Worm (Caenorhabditis elegans) whole organism, mixed stage, embryonic: Measurements from ENCODE around the gene F25B5.3.

ENCODE experiments used
- M03D4.4 ChIP-seq: sonication (generic microtip); optimal IDR thresholded peaks from 2 replicates; lab custom pipeline; 2017; ENCODE audit warnings: mild to moderate bottlenecking, missing genetic modification characterization, missing compliant biosample characterization
- bed-3 ChIP-seq: fragments of 200-800 bp; sonication (Bioruptor generic); optimal IDR thresholded peaks from 3 replicates; lab custom pipeline; 2018; ENCODE audit warnings: mild to moderate bottlenecking, missing genetic modification characterization, moderate library complexity, missing compliant biosample characterization
- blmp-1 ChIP-seq: fragments of 150-350 bp; optimal IDR thresholded peaks from 2 replicates; lab custom pipeline; 2014; ENCODE audit warnings: missing biosample characterization, missing genetic modification characterization
- ceh-39 ChIP-seq: fragments of 150-350 bp; optimal IDR thresholded peaks from 2 replicates; lab custom pipeline; 2014; ENCODE audit warnings: missing biosample characterization, missing genetic modification characterization
- ceh-43 ChIP-seq: fragments of 200-800 bp; sonication (Bioruptor generic); optimal IDR thresholded peaks from 2 replicates; lab custom pipeline; 2018; ENCODE audit warnings: mild to moderate bottlenecking, missing genetic modification characterization, moderate library complexity, missing compliant biosample characterization
- ceh-83 ChIP-seq: fragments of 200-800 bp; sonication (Bioruptor generic); optimal IDR thresholded peaks from 2 replicates; lab custom pipeline; 2018; ENCODE audit warnings: mild to moderate bottlenecking, missing genetic modification characterization, missing compliant biosample characterization
- ces-1 ChIP-seq: fragments of 150-350 bp; optimal IDR thresholded peaks from 2 replicates; lab custom pipeline; 2014; ENCODE audit warnings: missing biosample characterization, missing genetic modification reagents, missing genetic modification characterization
- cnd-1 ChIP-seq: fragments of 200-800 bp; sonication (Bioruptor generic); optimal IDR thresholded peaks from 2 replicates; lab custom pipeline; 2018; ENCODE audit warnings: mild to moderate bottlenecking, missing genetic modification characterization, missing compliant biosample characterization
- drap-1 ChIP-seq: fragments of 200-800 bp; sonication (Bioruptor generic); optimal IDR thresholded peaks from 3 replicates; lab custom pipeline; 2018; ENCODE audit warnings: mild to moderate bottlenecking, missing genetic modification characterization, missing compliant biosample characterization
- elt-3 ChIP-seq: fragments of 150-350 bp; optimal IDR thresholded peaks from 2 replicates; lab custom pipeline; 2014; ENCODE audit warnings: missing biosample characterization, missing genetic modification characterization
- flh-1 ChIP-seq: fragments of 200-800 bp; sonication (Bioruptor generic); optimal IDR thresholded peaks from 2 replicates; lab custom pipeline; 2018; ENCODE audit warnings: mild to moderate bottlenecking, missing genetic modification characterization, moderate library complexity, missing compliant biosample characterization
- hlh-1 ChIP-seq: fragments of 150-350 bp; optimal IDR thresholded peaks from 2 replicates; lab custom pipeline; 2014; ENCODE audit warnings: missing biosample characterization, missing genetic modification reagents, missing genetic modification characterization
- lin-13 ChIP-seq: fragments of 150-350 bp; optimal IDR thresholded peaks from 2 replicates; lab custom pipeline; 2014; ENCODE audit warnings: missing biosample characterization, missing genetic modification characterization
- lin-32 ChIP-seq: fragments of 200-800 bp; sonication (Bioruptor generic); optimal IDR thresholded peaks from 2 replicates; lab custom pipeline; 2018; ENCODE audit warnings: mild to moderate bottlenecking, missing genetic modification characterization, missing compliant biosample characterization
- lsy-2 ChIP-seq: fragments of 150-350 bp; optimal IDR thresholded peaks from 2 replicates; lab custom pipeline; 2014; ENCODE audit warnings: missing biosample characterization, missing genetic modification characterization
- mab-5 ChIP-seq: fragments of 150-350 bp; optimal IDR thresholded peaks from 2 replicates; lab custom pipeline; 2014; ENCODE audit warnings: missing biosample characterization, missing genetic modification characterization
- mep-1 ChIP-seq: fragments of 150-350 bp; optimal IDR thresholded peaks from 2 replicates; lab custom pipeline; 2017; ENCODE audit warnings: missing biosample characterization, missing genetic modification reagents, missing genetic modification characterization, inconsistent platforms
- mls-2 ChIP-seq: sonication (generic microtip); optimal IDR thresholded peaks from 2 replicates; lab custom pipeline; 2016; ENCODE audit warnings: mild to moderate bottlenecking, missing genetic modification characterization, moderate library complexity, missing compliant biosample characterization
- nhr-12 ChIP-seq: fragments of 150-350 bp; optimal IDR thresholded peaks from 2 replicates; lab custom pipeline; 2014; ENCODE audit warnings: missing biosample characterization, missing genetic modification characterization
- nhr-2 ChIP-seq: fragments of 150-350 bp; optimal IDR thresholded peaks from 2 replicates; lab custom pipeline; 2014; ENCODE audit warnings: missing biosample characterization, missing genetic modification characterization
- nhr-237 ChIP-seq: fragments of 150-350 bp; optimal IDR thresholded peaks from 2 replicates; lab custom pipeline; 2014; ENCODE audit warnings: missing biosample characterization, missing genetic modification characterization
- nhr-28 ChIP-seq: fragments of 150-350 bp; optimal IDR thresholded peaks from 2 replicates; lab custom pipeline; 2014; ENCODE audit warnings: missing biosample characterization, missing genetic modification characterization
- nhr-76 ChIP-seq: sonication (generic microtip); optimal IDR thresholded peaks from 2 replicates; lab custom pipeline; 2017; ENCODE audit warnings: missing biosample characterization, missing genetic modification characterization
- pha-4 ChIP-seq: fragments of 150-350 bp; optimal IDR thresholded peaks from 2 replicates; lab custom pipeline; 2018; ENCODE audit warnings: missing biosample characterization, missing genetic modification reagents, missing genetic modification characterization
- sem-2 ChIP-seq: fragments of 200-800 bp; sonication (Bioruptor generic); optimal IDR thresholded peaks from 2 replicates; lab custom pipeline; 2018; ENCODE audit warnings: mild to moderate bottlenecking, missing genetic modification characterization, missing compliant biosample characterization
- snpc-4 ChIP-seq: fragments of 150-350 bp; optimal IDR thresholded peaks from 2 replicates; lab custom pipeline; 2014; ENCODE audit warnings: missing biosample characterization, missing genetic modification characterization
- unc-120 ChIP-seq: sonication (generic microtip); optimal IDR thresholded peaks from 2 replicates; lab custom pipeline; 2017; ENCODE audit warnings: missing genetic modification characterization, missing compliant biosample characterization; ENCODE audit not compliant: poor library complexity, severe bottlenecking
- unc-62 ChIP-seq: fragments of 150-350 bp; optimal IDR thresholded peaks from 2 replicates; lab custom pipeline; 2014; ENCODE audit warnings: missing biosample characterization, missing genetic modification reagents, missing genetic modification characterization
- zip-8 ChIP-seq: fragments of 150-350 bp; optimal IDR thresholded peaks from 2 replicates; lab custom pipeline; 2014; ENCODE audit warnings: missing biosample characterization, missing genetic modification characterization

F25B5.3 gene

ce11 chrIII:5922236-5922635, 26.4 kb upstream of the F25B5.3 start:
- TF ChIP-seq mab-5 (no peak), cnd-1 (tag; lab: Kevin White, UChicago) (no peak), nhr-28 (tag; lab: Kevin White, UChicago) (no peak), drap-1 (GFP tag; lab: Kevin White, UChicago) (no peak), ceh-83 (no peak), nhr-12 (no peak), ceh-43 (GFP tag; lab: Kevin White, UChicago) (no peak), snpc-4 (no peak), lin-32 (GFP tag; lab: Kevin White, UChicago) (no peak), lin-13 (tag; lab: Kevin White, UChicago) (no peak), ceh-39 (tag; lab: Kevin White, UChicago) (no peak), M03D4.4 (tag; lab: Kevin White, UChicago) (no peak), unc-62 (no peak)

- TF ChIP-seq ces-1 (GFP tag; lab: Kevin White, UChicago): peak; percentile 72
- TF ChIP-seq nhr-28 (tag; lab: Kevin White, UChicago): no peak
- peak; percentile 1 for TF ChIP-seq pha-4
- peak; percentile 4 for TF ChIP-seq mep-1
- no peak for TF ChIP-seq blmp-1 (tag; lab: Kevin White, UChicago)
- peak; percentile 9 for TF ChIP-seq lin-13 (tag; lab: Kevin White, UChicago)
Measured at ce11 chrIII:5925724-5926123, 23.0 kb upstream of the F25B5.3 start, which contains the start of the genes dnc-2 and bcl-7. Gene dnc-2, minus strand, starts transcription at chrIII:5925756. Gene bcl-7, plus strand, starts transcription at chrIII:5926086.

- no peak for TF ChIP-seq sem-2 (GFP tag; lab: Kevin White, UChicago)
- TF ChIP-seq mls-2: no peak
- TF ChIP-seq unc-120 (tag; lab: Kevin White, UChicago): peak; percentile 17
- TF ChIP-seq hlh-1 (tag; lab: Kevin White, UChicago): peak; percentile 95
- TF ChIP-seq unc-62: peak; percentile 27
Measured at ce11 chrIII:5930659-5931058, 18.0 kb upstream of the F25B5.3 start.

ce11 chrIII:5931433-5931994, 17.2 kb upstream of the F25B5.3 start, which contains the start of gene EGAP1.5:
Gene EGAP1.5, plus strand, starts transcription at chrIII:5931721.
- TF ChIP-seq hlh-1 (tag; lab: Kevin White, UChicago): peak; percentile 97
- TF ChIP-seq unc-62: peak; percentile 62
- TF ChIP-seq elt-3 (tag; lab: Kevin White, UChicago): no peak
- peak; percentile 81 for TF ChIP-seq unc-120 (tag; lab: Kevin White, UChicago)

- TF ChIP-seq lsy-2 (no peak), nhr-2 (no peak), nhr-76 (tag; lab: Kevin White, UChicago) (no peak), nhr-28 (tag; lab: Kevin White, UChicago) (no peak), cnd-1 (tag; lab: Kevin White, UChicago) (no peak), bed-3 (GFP tag; lab: Kevin White, UChicago) (no peak), hlh-1 (tag; lab: Kevin White, UChicago) (no peak), unc-62 (no peak), sem-2 (GFP tag; lab: Kevin White, UChicago) (no peak), flh-1 (GFP tag; lab: Kevin White, UChicago) (no peak), drap-1 (GFP tag; lab: Kevin White, UChicago) (no peak)
- TF ChIP-seq, all 35 proteins: peak for 0
Measured at ce11 chrIII:5932853-5933252, 15.8 kb upstream of the F25B5.3 start, which contains the start of gene zmp-1. Gene zmp-1, minus strand, starts transcription at chrIII:5932953.

- TF ChIP-seq nhr-237 (tag; lab: Kevin White, UChicago) (no peak), ces-1 (GFP tag; lab: Kevin White, UChicago) (peak; percentile 7), ceh-39 (tag; lab: Kevin White, UChicago) (no peak), zip-8 (tag; lab: Kevin White, UChicago) (peak; percentile 71)
Measured at ce11 chrIII:5934138-5934658, 14.5 kb upstream of the F25B5.3 start.
